Worm (Caenorhabditis elegans): ENCODE data around the gene C03B8.3.

C03B8.3 gene

DNA sequence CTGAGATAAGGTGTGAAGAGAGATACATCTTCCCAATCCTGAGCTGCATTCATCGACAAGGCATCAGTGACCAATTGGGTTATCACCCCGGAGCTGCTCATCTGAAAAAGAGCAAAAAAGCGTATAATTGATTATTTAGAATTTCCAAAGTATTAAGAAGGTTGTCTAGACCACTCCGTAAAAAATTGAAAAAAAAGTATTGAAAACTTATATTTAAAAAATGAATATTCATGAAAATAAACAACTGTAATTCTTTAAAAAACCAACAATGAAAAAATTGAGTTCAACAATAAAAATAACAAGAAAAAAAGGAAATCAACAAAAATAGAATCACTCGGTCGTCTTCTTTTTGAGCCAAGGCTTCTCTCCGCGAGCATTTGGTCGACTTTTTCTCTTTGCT lies 51.4 kb downstream of the C03B8.3 start, which contains the start of gene mtx-2:
mtx-2 (minus strand) TSS at position 101 of the 400 bp plus-strand sequence.
- TF ChIP-seq ceh-19 (GFP tag; optimal IDR thresholded peaks at IDR 0.05) (no peak), hlh-13 (GFP tag; optimal IDR thresholded peaks at IDR 0.05) (no peak), C38D4.7 (GFP tag; optimal IDR thresholded peaks at IDR 0.05) (no peak), ceh-45 (GFP tag; IDR thresholded peaks at IDR 0.05) (no peak), Y22D7AL.16 (tag; optimal IDR thresholded peaks at IDR 0.05) (no peak), unc-55 (GFP tag; optimal IDR thresholded peaks at IDR 0.05) (no peak), dmd-4 (tag; optimal IDR thresholded peaks at IDR 0.05; ENCODE audit: borderline replicate concordance) (no peak), ceh-2 (tag; optimal IDR thresholded peaks at IDR 0.05) (no peak), unc-42 (tag; optimal IDR thresholded peaks at IDR 0.05) (no peak), odd-2 (tag; optimal IDR thresholded peaks at IDR 0.05) (no peak), nhr-11 (tag; optimal IDR thresholded peaks at IDR 0.05) (no peak), pat-9 (tag; optimal IDR thresholded peaks at IDR 0.05) (no peak), ceh-6 (GFP tag; optimal IDR thresholded peaks at IDR 0.05) (no peak), che-1 (tag; optimal IDR thresholded peaks at IDR 0.05) (no peak)

DNA sequence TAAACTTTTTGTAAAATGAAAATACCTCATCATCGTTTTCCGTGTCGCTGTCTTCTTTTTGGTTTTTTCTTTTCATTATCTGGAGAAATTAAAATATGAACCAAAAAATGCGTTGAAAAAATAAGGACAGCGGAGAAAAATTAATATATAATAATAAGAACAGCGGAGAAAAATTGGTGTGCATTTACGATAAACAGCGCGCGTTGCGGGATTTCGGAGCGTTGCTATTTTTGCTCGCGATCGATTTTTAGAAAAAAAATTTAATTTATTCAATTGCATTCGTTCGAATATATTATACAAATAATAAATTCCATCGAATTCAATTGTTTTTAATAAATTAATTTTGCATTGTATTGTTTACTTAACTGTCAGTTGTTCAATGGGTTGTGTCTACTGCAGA lies 53.9 kb downstream of the C03B8.3 start, which contains the start of gene ZK686.2:
ZK686.2 (minus strand) TSS at position 79 of the 400 bp plus-strand sequence.
- TF ChIP-seq nfya-1 (tag; optimal IDR thresholded peaks at IDR 0.05), result peak; percentile 24
- peak; percentile 77 for TF ChIP-seq ceh-48 (tag; optimal IDR thresholded peaks at IDR 0.05)
- peak; percentile 40 for TF ChIP-seq unc-42 (tag; optimal IDR thresholded peaks at IDR 0.05)
- no peak for TF ChIP-seq ceh-2 (tag; optimal IDR thresholded peaks at IDR 0.05)
